Fruit fly (Drosophila melanogaster) whole organism, embryonic: ENCODE results near the gene pck.

Source experiments
- CG13775 ChIP-seq: fragments of 200-800 bp; sonication (Bioruptor generic); optimal IDR thresholded peaks from 3 replicates; lab custom pipeline; 2017; ENCODE audit warnings: missing biosample characterization, mild to moderate bottlenecking, missing genetic modification characterization
- CG16779 ChIP-seq: fragments of 200-800 bp; sonication (Bioruptor generic); IDR thresholded peaks from 2 replicates; pipeline ENCODE4 v1.3.6; 2022; ENCODE audit warnings: missing biosample characterization, missing genetic modification characterization
- CG4404 ChIP-seq: fragments of 200-800 bp; sonication (Bioruptor generic); IDR thresholded peaks from 2 replicates; pipeline ENCODE4 v1.3.6; 2022; ENCODE audit warnings: missing biosample characterization, missing genetic modification characterization

- TF ChIP-seq CG13775 (GFP tag; lab: Kevin White, UChicago) (no peak), CG16779 (no peak), CG4404 (GFP tag; lab: Robert Waterston, UW) (no peak)
These were observed 37.3 kb downstream of the pck start, which contains the start of gene Nmdar2 for dm6 chrX:1507751-1508150.
